Worm (Caenorhabditis elegans): ENCODE measurements around the gene nep-25.

DNA sequence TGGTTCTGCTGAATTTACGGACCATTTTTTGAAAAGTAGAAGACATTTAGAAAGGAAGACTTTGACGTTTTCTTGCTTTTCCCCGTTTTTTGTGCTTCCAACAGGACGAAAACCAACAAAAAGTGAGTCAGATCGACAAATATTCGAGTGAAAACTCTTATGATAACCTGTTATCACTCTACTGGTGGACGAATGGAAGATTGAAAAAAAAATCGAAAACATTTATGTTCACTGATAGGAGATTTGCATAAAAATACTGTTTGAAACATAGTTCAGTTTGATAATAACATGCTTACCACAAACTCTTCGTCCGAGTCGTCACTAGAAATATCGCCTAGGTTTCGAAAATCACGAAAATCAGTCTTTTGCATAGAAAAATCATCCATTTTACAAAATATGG lies 30.4 kb downstream of the nep-25 start:
- no peak for TF ChIP-seq lin-32 (GFP tag; optimal IDR thresholded peaks at IDR 0.05)
- TF ChIP-seq lin-13 (tag; optimal IDR thresholded peaks at IDR 0.05) = no peak
- TF ChIP-seq ces-1 (GFP tag; optimal IDR thresholded peaks at IDR 0.05) = no peak
- no peak for TF ChIP-seq ceh-83 (GFP tag; optimal IDR thresholded peaks at IDR 0.05)
- no peak for TF ChIP-seq nhr-28 (tag; optimal IDR thresholded peaks at IDR 0.05)
- no peak for TF ChIP-seq unc-62 (GFP tag; optimal IDR thresholded peaks at IDR 0.05)
- TF ChIP-seq snpc-4 (tag; optimal IDR thresholded peaks at IDR 0.05) = no peak
- no peak for TF ChIP-seq nhr-237 (tag; optimal IDR thresholded peaks at IDR 0.05)
- no peak for TF ChIP-seq ztf-11 (tag; optimal IDR thresholded peaks at IDR 0.05)
- no peak for TF ChIP-seq sem-2 (GFP tag; optimal IDR thresholded peaks at IDR 0.05)
- TF ChIP-seq pha-4 (tag; optimal IDR thresholded peaks at IDR 0.05) = no peak
- TF ChIP-seq elt-3 (tag; optimal IDR thresholded peaks at IDR 0.05) = no peak
- TF ChIP-seq nhr-76 (tag; optimal IDR thresholded peaks at IDR 0.05) = no peak
- TF ChIP-seq zip-8 (tag; optimal IDR thresholded peaks at IDR 0.05) = no peak
